Worm (Caenorhabditis elegans) whole organism, young adult: ENCODE data around the gene ttr-45.

Source experiments
- B0261.1 ChIP-seq: sonication (generic microtip); optimal IDR thresholded peaks from 2 replicates; lab custom pipeline; 2016; ENCODE audit warnings: mild to moderate bottlenecking, missing genetic modification characterization, moderate library complexity, missing compliant biosample characterization
- B0336.3 ChIP-seq: fragments of 200-800 bp; sonication (Bioruptor generic); IDR thresholded peaks from 2 replicates; pipeline ENCODE4 v1.3.6; 2022; ENCODE audit warnings: missing genetic modification characterization, missing compliant biosample characterization
- C06A6.2 ChIP-seq: fragments of 200-800 bp; sonication (Bioruptor generic); conservative IDR thresholded peaks from 2 replicates; pipeline ENCODE4 v1.3.6; 2022; ENCODE audit warnings: missing genetic modification characterization, missing compliant biosample characterization
- C17E4.6 ChIP-seq: fragments of 200-800 bp; sonication (Bioruptor generic); IDR thresholded peaks from 2 replicates; pipeline ENCODE4 v1.3.6; 2022; ENCODE audit warnings: missing genetic modification reagents, missing genetic modification characterization, missing compliant biosample characterization
- F10E7.11 ChIP-seq: sonication (generic microtip); optimal IDR thresholded peaks from 2 replicates; lab custom pipeline; 2017; ENCODE audit warnings: mild to moderate bottlenecking, missing genetic modification characterization, moderate library complexity, missing compliant biosample characterization
- F23B12.7 ChIP-seq: sonication (generic microtip); optimal IDR thresholded peaks from 2 replicates; lab custom pipeline; 2017; ENCODE audit warnings: missing genetic modification characterization, mild to moderate bottlenecking, missing compliant biosample characterization, antibody characterized with exemption, moderate library complexity; ENCODE audit not compliant: insufficient read depth
- F52B5.7 ChIP-seq: sonication (generic microtip); optimal IDR thresholded peaks from 2 replicates; lab custom pipeline; 2016; ENCODE audit warnings: mild to moderate bottlenecking, missing genetic modification characterization, missing compliant biosample characterization
- F57A8.1 ChIP-seq: fragments of 200-800 bp; sonication (Bioruptor generic); optimal IDR thresholded peaks from 2 replicates; lab custom pipeline; 2018; ENCODE audit warnings: mild to moderate bottlenecking, missing genetic modification characterization, moderate library complexity, missing compliant biosample characterization
- K11D2.4 ChIP-seq: fragments of 200-800 bp; sonication (Bioruptor generic); IDR thresholded peaks from 2 replicates; pipeline ENCODE4 v1.3.6; 2022; ENCODE audit warnings: missing genetic modification reagents, missing genetic modification characterization, missing compliant biosample characterization
- T07F8.4 ChIP-seq: sonication (generic microtip); optimal IDR thresholded peaks from 2 replicates; lab custom pipeline; 2016; ENCODE audit warnings: mild to moderate bottlenecking, missing genetic modification characterization, moderate library complexity, missing compliant biosample characterization
- T26A5.8 ChIP-seq: sonication (generic microtip); optimal IDR thresholded peaks from 2 replicates; lab custom pipeline; 2016; ENCODE audit warnings: missing genetic modification characterization, missing compliant biosample characterization
- Y53F4B.3 ChIP-seq: fragments of 200-800 bp; sonication (Bioruptor generic); IDR thresholded peaks from 2 replicates; pipeline ENCODE4 v1.3.6; 2022; ENCODE audit warnings: missing genetic modification reagents, missing genetic modification characterization, missing compliant biosample characterization
- Y95B8A.8 ChIP-seq: fragments of 200-800 bp; sonication (Bioruptor generic); IDR thresholded peaks from 2 replicates; pipeline ENCODE4 v1.3.6; 2022; ENCODE audit warnings: missing genetic modification reagents, missing genetic modification characterization, missing compliant biosample characterization
- atf-7 ChIP-seq: sonication (generic microtip); optimal IDR thresholded peaks from 2 replicates; lab custom pipeline; 2017; ENCODE audit warnings: mild to moderate bottlenecking, missing genetic modification characterization, missing compliant biosample characterization
- attf-5 ChIP-seq: fragments of 200-800 bp; sonication (Bioruptor generic); optimal IDR thresholded peaks from 2 replicates; lab custom pipeline; 2018; ENCODE audit warnings: mild to moderate bottlenecking, missing genetic modification characterization, missing compliant biosample characterization
- attf-6 ChIP-seq: fragments of 200-800 bp; sonication (Bioruptor generic); IDR thresholded peaks from 2 replicates; pipeline ENCODE4 v1.3.6; 2022; ENCODE audit warnings: missing genetic modification reagents, missing genetic modification characterization, missing compliant biosample characterization
- bed-2 ChIP-seq: fragments of 200-800 bp; sonication (Bioruptor generic); IDR thresholded peaks from 2 replicates; pipeline ENCODE4 v1.3.6; 2022; ENCODE audit warnings: missing genetic modification reagents, missing genetic modification characterization, missing compliant biosample characterization
- ccch-3 ChIP-seq: fragments of 200-800 bp; sonication (Bioruptor generic); optimal IDR thresholded peaks from 2 replicates; lab custom pipeline; 2018; ENCODE audit warnings: mild to moderate bottlenecking, missing genetic modification characterization, missing compliant biosample characterization
- ceh-91 ChIP-seq: fragments of 200-800 bp; sonication (Bioruptor generic); IDR thresholded peaks from 2 replicates; pipeline ENCODE4 v1.3.6; 2022; ENCODE audit warnings: missing genetic modification reagents, missing genetic modification characterization, missing compliant biosample characterization
- dox-1 ChIP-seq: fragments of 200-800 bp; sonication (Bioruptor generic); IDR thresholded peaks from 2 replicates; pipeline ENCODE4 v1.3.6; 2022; ENCODE audit warnings: missing genetic modification reagents, missing genetic modification characterization, missing compliant biosample characterization
- dpl-1 ChIP-seq: fragments of 150-350 bp; optimal IDR thresholded peaks from 2 replicates; lab custom pipeline; 2014; ENCODE audit warnings: missing biosample characterization, missing genetic modification reagents, missing genetic modification characterization
- egl-18 ChIP-seq: fragments of 200-800 bp; sonication (Bioruptor generic); IDR thresholded peaks from 2 replicates; pipeline ENCODE4 v1.3.6; 2022; ENCODE audit warnings: missing genetic modification reagents, missing genetic modification characterization, missing compliant biosample characterization
- egl-44 ChIP-seq: fragments of 200-800 bp; sonication (Bioruptor generic); IDR thresholded peaks from 2 replicates; pipeline ENCODE4 v1.3.6; 2022; ENCODE audit warnings: missing genetic modification reagents, missing genetic modification characterization, missing compliant biosample characterization
- ets-4 ChIP-seq: fragments of 200-800 bp; sonication (Bioruptor generic); optimal IDR thresholded peaks from 2 replicates; lab custom pipeline; 2018; ENCODE audit warnings: mild to moderate bottlenecking, missing genetic modification characterization, missing compliant biosample characterization
- hmg-1.2 ChIP-seq: fragments of 200-800 bp; sonication (Bioruptor generic); IDR thresholded peaks from 2 replicates; pipeline ENCODE4 v1.3.6; 2022; ENCODE audit warnings: missing genetic modification reagents, missing genetic modification characterization, missing compliant biosample characterization
- hrde-1 ChIP-seq: sonication (generic microtip); optimal IDR thresholded peaks from 2 replicates; lab custom pipeline; 2016; ENCODE audit warnings: missing genetic modification characterization, mild to moderate bottlenecking, missing compliant biosample characterization, moderate library complexity, missing genotype, missing genetic modification reagents, borderline replicate concordance
- hsf-1 ChIP-seq: fragments of 200-800 bp; sonication (Bioruptor generic); IDR thresholded peaks from 2 replicates; pipeline ENCODE4 v1.3.6; 2022; ENCODE audit warnings: missing genetic modification reagents, missing genetic modification characterization, missing compliant biosample characterization
- lag-1 ChIP-seq: fragments of 200-800 bp; sonication (Bioruptor generic); IDR thresholded peaks from 2 replicates; pipeline ENCODE4 v1.3.6; 2022; ENCODE audit warnings: missing genetic modification reagents, missing genetic modification characterization, missing compliant biosample characterization
- lin-35 ChIP-seq, 3 experiments: fragments of 150-350 bp in 2 of 3; sonication (generic microtip) in 1 of 3; optimal IDR thresholded peaks; 2 replicates each; lab custom pipeline; 2014 to 2018; ENCODE audit warnings: missing biosample characterization in 3 of 3, missing genetic modification characterization in 3 of 3, missing genetic modification reagents in 3 of 3
- lin-40 ChIP-seq: sonication (generic microtip); optimal IDR thresholded peaks from 2 replicates; lab custom pipeline; 2016; ENCODE audit warnings: missing genetic modification characterization, mild to moderate bottlenecking, missing compliant biosample characterization, missing genotype, missing genetic modification reagents
- lir-1 ChIP-seq: fragments of 200-800 bp; sonication (Bioruptor generic); conservative IDR thresholded peaks from 2 replicates; pipeline ENCODE4 v1.3.6; 2022; ENCODE audit warnings: missing genetic modification reagents, missing genetic modification characterization, missing compliant biosample characterization
- madf-8 ChIP-seq: fragments of 200-800 bp; sonication (Bioruptor generic); conservative IDR thresholded peaks from 2 replicates; pipeline ENCODE4 v1.3.6; 2022; ENCODE audit warnings: missing genetic modification reagents, missing genetic modification characterization, missing compliant biosample characterization
- nfya-1 ChIP-seq: sonication (generic microtip); optimal IDR thresholded peaks from 2 replicates; lab custom pipeline; 2017; ENCODE audit warnings: antibody characterized with exemption, missing compliant biosample characterization, missing genetic modification characterization, borderline replicate concordance; ENCODE audit not compliant: insufficient read depth
- nhr-179 ChIP-seq: sonication (generic microtip); optimal IDR thresholded peaks from 2 replicates; lab custom pipeline; 2016; ENCODE audit warnings: mild to moderate bottlenecking, missing genetic modification characterization, missing compliant biosample characterization
- nhr-27 ChIP-seq: fragments of 200-800 bp; sonication (Bioruptor generic); optimal IDR thresholded peaks from 2 replicates; lab custom pipeline; 2018; ENCODE audit warnings: mild to moderate bottlenecking, missing genetic modification characterization, moderate library complexity, missing compliant biosample characterization
- pbrm-1 ChIP-seq: fragments of 200-800 bp; sonication (Bioruptor generic); IDR thresholded peaks from 2 replicates; pipeline ENCODE4 v1.3.6; 2022; ENCODE audit warnings: missing genetic modification reagents, missing genetic modification characterization, missing compliant biosample characterization
- repo-1 ChIP-seq: sonication (generic microtip); optimal IDR thresholded peaks from 2 replicates; lab custom pipeline; 2017; ENCODE audit warnings: mild to moderate bottlenecking, missing genetic modification characterization, missing compliant biosample characterization
- sdz-38 ChIP-seq: sonication (generic microtip); optimal IDR thresholded peaks from 2 replicates; lab custom pipeline; 2016; ENCODE audit warnings: missing genotype, missing genetic modification characterization, missing compliant biosample characterization
- snpc-1.1 ChIP-seq: sonication (generic microtip); optimal IDR thresholded peaks from 2 replicates; lab custom pipeline; 2017; ENCODE audit warnings: missing genetic modification characterization, mild to moderate bottlenecking, missing compliant biosample characterization, antibody characterized with exemption, moderate library complexity, missing genotype, missing genetic modification reagents; ENCODE audit not compliant: insufficient read depth
- snpc-1.3 ChIP-seq: sonication (generic microtip); optimal IDR thresholded peaks from 2 replicates; lab custom pipeline; 2017; ENCODE audit warnings: missing genetic modification characterization, mild to moderate bottlenecking, missing compliant biosample characterization, antibody characterized with exemption, moderate library complexity, missing genotype, missing genetic modification reagents; ENCODE audit not compliant: insufficient read depth
- somi-1 ChIP-seq: fragments of 200-800 bp; sonication (Bioruptor generic); optimal IDR thresholded peaks from 2 replicates; lab custom pipeline; 2018; ENCODE audit warnings: mild to moderate bottlenecking, missing genetic modification characterization, missing compliant biosample characterization
- sptf-2 ChIP-seq: fragments of 200-800 bp; sonication (Bioruptor generic); optimal IDR thresholded peaks from 2 replicates; lab custom pipeline; 2018; ENCODE audit warnings: mild to moderate bottlenecking, missing genetic modification characterization, missing compliant biosample characterization
- tbx-9 ChIP-seq: sonication (generic microtip); optimal IDR thresholded peaks from 2 replicates; lab custom pipeline; 2016; ENCODE audit warnings: borderline replicate concordance, missing genetic modification characterization, inconsistent platforms, missing compliant biosample characterization
- ztf-26 ChIP-seq: sonication (generic microtip); optimal IDR thresholded peaks from 2 replicates; lab custom pipeline; 2017; ENCODE audit warnings: missing genetic modification characterization, missing compliant biosample characterization
- ztf-28 ChIP-seq: fragments of 200-800 bp; sonication (Bioruptor generic); IDR thresholded peaks from 2 replicates; pipeline ENCODE4 v1.3.6; 2022; ENCODE audit warnings: missing genetic modification reagents, missing genetic modification characterization, missing compliant biosample characterization
- ztf-3 ChIP-seq: fragments of 200-800 bp; sonication (Bioruptor generic); optimal IDR thresholded peaks from 2 replicates; lab custom pipeline; 2018; ENCODE audit warnings: mild to moderate bottlenecking, missing genetic modification characterization, missing compliant biosample characterization

Gene ttr-45

ce11 chrIV:13238943-13239861 lies 14.8 kb upstream of the ttr-45 start, which contains the start of gene tag-115 (continued):
- TF ChIP-seq nhr-27 (tag; lab: Kevin White, UChicago) (no peak), madf-8 (GFP tag; lab: Robert Waterston, UW) (no peak; the same call in 1 of the 2 replicates), lin-40 (tag; lab: Kevin White, UChicago) (peak; percentile 20), egl-44 (GFP tag; lab: Robert Waterston, UW) (no peak), somi-1 (GFP tag; lab: Kevin White, UChicago) (no peak), hrde-1 (tag; lab: Kevin White, UChicago) (peak; percentile 98), pbrm-1 (peak; percentile 73), B0261.1 (tag; lab: Kevin White, UChicago) (peak; percentile 21), nhr-179 (tag; lab: Kevin White, UChicago) (no peak), repo-1 (tag; lab: Kevin White, UChicago) (peak; percentile 65), nfya-1 (tag; lab: Kevin White, UChicago) (no peak), ets-4 (GFP tag; lab: Kevin White, UChicago) (no peak), lin-35 (GFP tag; optimal IDR thresholded peaks at IDR 0.05; lab: Kevin White, UChicago) (peak in 1 of 3 experiments; percentile 79), lir-1 (GFP tag; lab: Robert Waterston, UW) (no peak), C17E4.6 (GFP tag; lab: Robert Waterston, UW) (peak; percentile 52; the same call in 1 of the 2 replicates), snpc-1.1 (tag; lab: Kevin White, UChicago) (peak; percentile 22), hsf-1 (GFP tag; lab: Robert Waterston, UW) (peak; percentile 69; the same call in 1 of the 2 replicates), ztf-26 (tag; lab: Kevin White, UChicago) (no peak), F57A8.1 (no peak), F23B12.7 (peak; percentile 46), F10E7.11 (tag; lab: Kevin White, UChicago) (peak; percentile 19), attf-6 (GFP tag; lab: Robert Waterston, UW) (peak; percentile 91), F52B5.7 (tag; lab: Kevin White, UChicago) (no peak), hmg-1.2 (GFP tag; lab: Robert Waterston, UW) (peak; percentile 44; the same call in 1 of the 2 replicates), Y53F4B.3 (GFP tag; lab: Robert Waterston, UW) (no peak), dox-1 (GFP tag; lab: Robert Waterston, UW) (peak; percentile 75), K11D2.4 (GFP tag; lab: Robert Waterston, UW) (no peak), attf-5 (GFP tag; lab: Kevin White, UChicago) (peak; percentile 5), ccch-3 (GFP tag; lab: Kevin White, UChicago) (no peak), lag-1 (GFP tag; lab: Robert Waterston, UW) (no peak), atf-7 (tag; lab: Kevin White, UChicago) (peak; percentile 22), ceh-91 (peak; percentile 26; the same call in 1 of the 2 replicates), B0336.3 (peak; percentile 83), sdz-38 (tag; lab: Kevin White, UChicago) (no peak), dpl-1 (no peak), C06A6.2 (no peak), sptf-2 (no peak), Y95B8A.8 (peak; percentile 64), ztf-28 (GFP tag; lab: Robert Waterston, UW) (no peak), tbx-9 (tag; lab: Kevin White, UChicago) (no peak), T07F8.4 (tag; lab: Kevin White, UChicago) (no peak), ztf-3 (no peak), bed-2 (GFP tag; lab: Robert Waterston, UW) (no peak), T26A5.8 (no peak), egl-18 (GFP tag; lab: Robert Waterston, UW) (no peak), snpc-1.3 (tag; lab: Kevin White, UChicago) (peak; percentile 94)
